Fruit fly (Drosophila melanogaster) whole organism: ENCODE measurements around the gene CG13032.

Source experiments
- CG8478 ChIP-seq: fragments of >200 bp; optimal IDR thresholded peaks from 2 replicates; lab custom pipeline; 2018; ENCODE audit warnings: inconsistent platforms
- pan ChIP-seq: fragments of >200 bp; optimal IDR thresholded peaks from 2 replicates; lab custom pipeline; 2017

DNA sequence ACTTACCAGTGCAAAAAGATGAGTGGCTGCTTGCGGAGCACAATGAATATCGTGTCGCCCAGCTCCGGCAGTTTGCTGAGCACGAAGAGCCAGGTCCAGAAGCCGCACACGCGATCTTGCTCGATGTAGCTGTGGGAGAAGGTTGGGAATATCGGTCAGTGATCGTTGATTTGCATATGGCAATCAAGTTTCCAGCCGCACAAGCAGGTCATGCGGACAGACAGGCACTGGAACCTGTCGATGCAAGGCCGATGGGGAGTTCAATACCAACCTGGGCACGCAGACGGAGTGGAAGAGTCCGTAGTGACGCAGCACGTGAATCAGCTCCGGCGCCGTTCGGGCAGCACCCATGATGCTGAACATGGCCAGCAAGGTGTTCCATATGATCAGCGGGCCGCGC, 22.6 kb upstream of the CG13032 start:
- TF ChIP-seq pan (no peak), CG8478 (no peak)
